Worm (Caenorhabditis elegans): ENCODE results near the gene Y44F5A.1.

DNA sequence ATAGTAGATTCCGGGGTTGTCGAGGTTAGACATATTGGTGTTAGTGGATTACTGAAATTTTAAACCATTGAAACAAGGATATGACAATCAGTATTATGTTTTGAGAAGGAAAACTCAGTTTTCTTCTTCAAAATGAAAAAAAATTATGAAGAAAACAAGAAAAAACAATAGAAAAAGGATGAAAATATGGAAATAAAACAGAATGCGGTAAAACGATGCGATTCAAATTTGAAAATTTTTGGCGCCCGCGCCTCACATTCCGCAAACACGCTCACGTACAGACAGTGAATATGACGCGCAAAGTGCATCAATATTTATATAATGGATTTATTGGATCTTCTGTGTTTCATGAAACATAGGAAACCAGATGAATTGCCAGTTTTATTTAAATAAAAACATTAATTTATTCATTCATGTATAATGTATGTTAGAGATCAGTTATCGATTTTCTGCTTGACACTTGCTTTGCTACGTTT is 43.8 kb upstream of the Y44F5A.1 start, which contains the start of gene mcm-5:
- TF ChIP-seq W03F9.2 (tag; optimal IDR thresholded peaks at IDR 0.05), result peak; percentile 69
- no peak for TF ChIP-seq him-1 (tag; optimal IDR thresholded peaks at IDR 0.05)
- TF ChIP-seq dao-5 (tag; optimal IDR thresholded peaks at IDR 0.05), result no peak

Data from whole organism, L4/young adult.